Fruit fly (Drosophila melanogaster) whole organism, embryonic: ENCODE data around the gene CG3529.
A peak's percentile ranks its signal among the peaks of the same experiment; 100 is the strongest.

Source experiments
- Atf3 ChIP-seq: fragments of 200-800 bp; sonication (Bioruptor generic); optimal IDR thresholded peaks from 3 replicates; lab custom pipeline; 2016; ENCODE audit warnings: missing biosample characterization, missing genetic modification characterization
- CG10543 ChIP-seq: fragments of 200-800 bp; sonication (Bioruptor generic); optimal IDR thresholded peaks from 3 replicates; lab custom pipeline; 2017; ENCODE audit warnings: missing biosample characterization, mild to moderate bottlenecking, missing genetic modification characterization, moderate library complexity
- CG11398 ChIP-seq: fragments of 200-800 bp; sonication (Bioruptor generic); optimal IDR thresholded peaks from 2 replicates; lab custom pipeline; 2016; ENCODE audit warnings: missing biosample characterization, missing genetic modification characterization
- CG11456 ChIP-seq: fragments of 200-800 bp; sonication (Bioruptor generic); IDR thresholded peaks from 3 replicates; pipeline ENCODE4 v1.3.6; 2022; ENCODE audit warnings: missing biosample characterization, missing genetic modification characterization
- CG13624 ChIP-seq: fragments of 200-800 bp; sonication (Bioruptor generic); optimal IDR thresholded peaks from 2 replicates; lab custom pipeline; 2016; ENCODE audit warnings: missing biosample characterization, missing genetic modification characterization
- CG13894 ChIP-seq: fragments of 200-800 bp; sonication (Bioruptor generic); optimal IDR thresholded peaks from 3 replicates; lab custom pipeline; 2018; ENCODE audit warnings: missing biosample characterization, mild to moderate bottlenecking, missing genetic modification characterization, moderate library complexity
- CG14014 ChIP-seq: fragments of 200-800 bp; sonication (Bioruptor generic); IDR thresholded peaks from 2 replicates; pipeline ENCODE4 v1.3.6; 2022; ENCODE audit warnings: missing biosample characterization, missing genetic modification characterization
- CG14667 ChIP-seq: fragments of 200-800 bp; sonication (Bioruptor generic); IDR thresholded peaks from 2 replicates; pipeline ENCODE4 v1.3.6; 2022; ENCODE audit warnings: missing biosample characterization, missing genetic modification characterization
- CG15479 ChIP-seq: fragments of 200-800 bp; sonication (Bioruptor generic); optimal IDR thresholded peaks from 3 replicates; lab custom pipeline; 2019; ENCODE audit warnings: missing biosample characterization, mild to moderate bottlenecking, missing genetic modification characterization, moderate library complexity
- CG31388 ChIP-seq: fragments of 200-800 bp; sonication (Bioruptor generic); optimal IDR thresholded peaks from 2 replicates; lab custom pipeline; 2016; ENCODE audit warnings: missing biosample characterization, missing genetic modification characterization
- CG33557 ChIP-seq: fragments of 200-800 bp; sonication (Bioruptor generic); optimal IDR thresholded peaks from 2 replicates; lab custom pipeline; 2019; ENCODE audit warnings: missing biosample characterization, mild to moderate bottlenecking, missing genetic modification characterization, moderate library complexity
- CG42726 ChIP-seq: fragments of 200-800 bp; sonication (Bioruptor generic); IDR thresholded peaks from 2 replicates; pipeline ENCODE4 v1.3.6; 2022; ENCODE audit warnings: missing biosample characterization, missing genetic modification characterization; ENCODE audit not compliant: partially characterized antibody
- CG4404 ChIP-seq: fragments of 200-800 bp; sonication (Bioruptor generic); IDR thresholded peaks from 2 replicates; pipeline ENCODE4 v1.3.6; 2022; ENCODE audit warnings: missing biosample characterization, missing genetic modification characterization
- CG7987 ChIP-seq: fragments of 200-800 bp; sonication (Bioruptor generic); optimal IDR thresholded peaks from 2 replicates; lab custom pipeline; 2018; ENCODE audit warnings: missing biosample characterization, mild to moderate bottlenecking, missing genetic modification characterization, moderate library complexity
- CG9609 ChIP-seq: fragments of 200-800 bp; sonication (Bioruptor generic); optimal IDR thresholded peaks from 3 replicates; lab custom pipeline; 2016; ENCODE audit warnings: missing biosample characterization, missing genetic modification characterization
- Chrac-16 ChIP-seq: fragments of 200-800 bp; sonication (Bioruptor generic); optimal IDR thresholded peaks from 3 replicates; lab custom pipeline; 2016; ENCODE audit warnings: missing biosample characterization, missing genetic modification characterization
- Dbx ChIP-seq: fragments of 200-800 bp; sonication (Bioruptor generic); IDR thresholded peaks from 3 replicates; pipeline ENCODE4 v1.3.6; 2022; ENCODE audit warnings: missing biosample characterization, missing genetic modification characterization
- Doc3 ChIP-seq: fragments of 200-800 bp; sonication (Bioruptor generic); IDR thresholded peaks from 3 replicates; pipeline ENCODE4 v1.3.6; 2022; ENCODE audit warnings: missing biosample characterization, missing genetic modification characterization; ENCODE audit not compliant: partially characterized antibody
- Dp ChIP-seq: fragments of 200-800 bp; sonication (Bioruptor generic); optimal IDR thresholded peaks from 2 replicates; lab custom pipeline; 2018; ENCODE audit warnings: missing biosample characterization, mild to moderate bottlenecking, missing genetic modification characterization, moderate library complexity
- E2f2 ChIP-seq: fragments of 200-800 bp; sonication (Bioruptor generic); IDR thresholded peaks from 2 replicates; pipeline ENCODE4 v1.3.6; 2022; ENCODE audit warnings: missing biosample characterization, missing genetic modification characterization
- Ets65A ChIP-seq: fragments of 200-800 bp; sonication (Bioruptor generic); peaks from one replicate; lab custom pipeline; 2016; ENCODE audit warnings: missing biosample characterization, missing genetic modification characterization
- Fer1 ChIP-seq: fragments of 200-800 bp; sonication (Bioruptor generic); optimal IDR thresholded peaks from 2 replicates; lab custom pipeline; 2017; ENCODE audit warnings: missing biosample characterization, mild to moderate bottlenecking, missing genetic modification characterization
- Lhr ChIP-seq: fragments of 200-800 bp; sonication (Bioruptor generic); optimal IDR thresholded peaks from 3 replicates; lab custom pipeline; 2017; ENCODE audit warnings: mild to moderate bottlenecking, missing biosample characterization, missing genetic modification reagents, missing genetic modification characterization
- Lpt ChIP-seq: fragments of >200 bp; optimal IDR thresholded peaks from 2 replicates; lab custom pipeline; 2018; ENCODE audit warnings: missing biosample characterization, missing genetic modification characterization
- MBD-R2 ChIP-seq: fragments of 200-800 bp; sonication (Bioruptor generic); IDR thresholded peaks from 2 replicates; pipeline ENCODE4 v1.3.6; 2022; ENCODE audit warnings: missing biosample characterization, missing genetic modification characterization
- NC2β ChIP-seq: fragments of 200-800 bp; sonication (Bioruptor generic); optimal IDR thresholded peaks from 2 replicates; lab custom pipeline; 2016; ENCODE audit warnings: missing biosample characterization, missing genetic modification characterization
- Oaz ChIP-seq: fragments of 200-800 bp; sonication (Bioruptor generic); IDR thresholded peaks from 2 replicates; pipeline ENCODE4 v1.3.6; 2022; ENCODE audit warnings: missing biosample characterization, missing genetic modification characterization
- Taf1 ChIP-seq: fragments of 200-800 bp; sonication (Bioruptor generic); IDR thresholded peaks from 2 replicates; pipeline ENCODE4 v1.3.6; 2022; ENCODE audit warnings: missing biosample characterization, missing genetic modification characterization
- Tbp ChIP-seq: fragments of >200 bp; optimal IDR thresholded peaks from 2 replicates; lab custom pipeline; 2018; ENCODE audit warnings: missing biosample characterization, missing genetic modification characterization
- ab ChIP-seq: fragments of 200-800 bp; sonication (Bioruptor generic); optimal IDR thresholded peaks from 2 replicates; lab custom pipeline; 2016; ENCODE audit warnings: missing biosample characterization, missing genetic modification characterization
- ac ChIP-seq: fragments of 200-800 bp; sonication (Bioruptor generic); optimal IDR thresholded peaks from 3 replicates; lab custom pipeline; 2017; ENCODE audit warnings: missing biosample characterization, mild to moderate bottlenecking, missing genetic modification characterization
- amos ChIP-seq: fragments of 200-800 bp; sonication (Bioruptor generic); IDR thresholded peaks from 2 replicates; pipeline ENCODE4 v1.3.6; 2022; ENCODE audit warnings: missing biosample characterization, missing genetic modification characterization; ENCODE audit not compliant: partially characterized antibody
- ash1 ChIP-seq: fragments of 200-800 bp; sonication (Bioruptor generic); optimal IDR thresholded peaks from 2 replicates; lab custom pipeline; 2018; ENCODE audit warnings: missing biosample characterization, mild to moderate bottlenecking, missing genetic modification characterization
- cwo ChIP-seq: fragments of 200-800 bp; sonication (Bioruptor generic); optimal IDR thresholded peaks from 3 replicates; lab custom pipeline; 2017; ENCODE audit warnings: missing biosample characterization, missing genetic modification characterization, mild to moderate bottlenecking, moderate library complexity, missing genetic modification reagents
- dmrt11E ChIP-seq: fragments of 200-800 bp; sonication (Bioruptor generic); optimal IDR thresholded peaks from 3 replicates; lab custom pipeline; 2018; ENCODE audit warnings: missing biosample characterization, mild to moderate bottlenecking, missing genetic modification characterization, moderate library complexity
- dpn ChIP-seq, 2 experiments: fragments of 200-800 bp; sonication (Bioruptor generic); optimal IDR thresholded peaks; 3 replicates each; lab custom pipeline; 2016; ENCODE audit warnings: missing biosample characterization in 2 of 2, missing genetic modification characterization in 2 of 2
- fd102C ChIP-seq: fragments of 200-800 bp; sonication (Bioruptor generic); optimal IDR thresholded peaks from 2 replicates; lab custom pipeline; 2018; ENCODE audit warnings: missing biosample characterization, mild to moderate bottlenecking, missing genetic modification characterization, moderate library complexity
- fd96Cb ChIP-seq: fragments of 200-800 bp; sonication (Bioruptor generic); optimal IDR thresholded peaks from 2 replicates; lab custom pipeline; 2018; ENCODE audit warnings: missing biosample characterization, mild to moderate bottlenecking, missing genetic modification characterization, moderate library complexity
- gem ChIP-seq: fragments of 200-800 bp; sonication (Bioruptor generic); optimal IDR thresholded peaks from 2 replicates; lab custom pipeline; 2019; ENCODE audit warnings: missing biosample characterization, mild to moderate bottlenecking, missing genetic modification characterization, moderate library complexity
- mam ChIP-seq: fragments of 200-800 bp; sonication (Bioruptor generic); optimal IDR thresholded peaks from 3 replicates; lab custom pipeline; 2016; ENCODE audit warnings: missing biosample characterization, missing genetic modification characterization
- nau ChIP-seq: fragments of 200-800 bp; sonication (Bioruptor generic); optimal IDR thresholded peaks from 3 replicates; lab custom pipeline; 2017; ENCODE audit warnings: missing biosample characterization, mild to moderate bottlenecking, missing genetic modification characterization, missing genetic modification reagents
- onecut ChIP-seq: fragments of 200-800 bp; sonication (Bioruptor generic); IDR thresholded peaks from 2 replicates; pipeline ENCODE4 v1.3.6; 2022; ENCODE audit warnings: missing biosample characterization, missing genetic modification characterization
- org-1 ChIP-seq: fragments of 200-800 bp; sonication (Bioruptor generic); optimal IDR thresholded peaks from 2 replicates; lab custom pipeline; 2017; ENCODE audit warnings: missing biosample characterization, missing genetic modification characterization
- p53 ChIP-seq: fragments of 200-800 bp; sonication (Bioruptor generic); optimal IDR thresholded peaks from 2 replicates; lab custom pipeline; 2016; ENCODE audit warnings: missing biosample characterization, missing genetic modification characterization
- pb ChIP-seq: fragments of 200-800 bp; sonication (Bioruptor generic); optimal IDR thresholded peaks from 3 replicates; lab custom pipeline; 2016; ENCODE audit warnings: missing biosample characterization, missing genetic modification characterization
- sens ChIP-seq: fragments of 200-800 bp; sonication (Bioruptor generic); peaks from one replicate; lab custom pipeline; 2016; ENCODE audit warnings: missing biosample characterization, missing genetic modification characterization
- sna ChIP-seq: fragments of 200-800 bp; sonication (Bioruptor generic); IDR thresholded peaks from 2 replicates; pipeline ENCODE4 v1.3.6; 2022; ENCODE audit warnings: missing biosample characterization, missing genetic modification characterization; ENCODE audit not compliant: partially characterized antibody
- sug ChIP-seq: fragments of 200-800 bp; optimal IDR thresholded peaks from 2 replicates; lab custom pipeline; 2019; ENCODE audit warnings: missing biosample characterization, mild to moderate bottlenecking, missing genetic modification characterization, moderate library complexity
- toy ChIP-seq: fragments of 200-800 bp; sonication (Bioruptor generic); IDR thresholded peaks from 2 replicates; pipeline ENCODE4 v1.3.6; 2022; ENCODE audit warnings: missing biosample characterization, missing genetic modification characterization
- unc-4 ChIP-seq: fragments of 200-800 bp; sonication (Bioruptor generic); IDR thresholded peaks from 2 replicates; pipeline ENCODE4 v1.3.6; 2022; ENCODE audit warnings: missing biosample characterization, missing genetic modification characterization; ENCODE audit not compliant: partially characterized antibody
- zen2 ChIP-seq: fragments of 200-800 bp; sonication (Bioruptor generic); IDR thresholded peaks from 3 replicates; pipeline ENCODE4 v1.3.6; 2022; ENCODE audit warnings: missing biosample characterization, missing genetic modification characterization; ENCODE audit not compliant: partially characterized antibody

The CG3529 gene

dm6 chr3L:9476829-9477228 is 30.2 kb downstream of the CG3529 start, which contains the start of the genes Uch-L5 and Jarid2 (continued):
- TF ChIP-seq sna (GFP tag; lab: Robert Waterston, UW) (no peak), sens (GFP tag; lab: Kevin White, UChicago) (peak; percentile 88), E2f2 (GFP tag; lab: Robert Waterston, UW) (peak; percentile 60), CG4404 (no peak), Doc3 (no peak; the same call in 2 of the 3 replicates), NC2β (GFP tag; lab: Kevin White, UChicago) (peak; percentile 77), mam (GFP tag; lab: Kevin White, UChicago) (peak; percentile 76), CG14014 (GFP tag; lab: Robert Waterston, UW) (no peak), CG33557 (GFP tag; lab: Kevin White, UChicago) (peak; percentile 7), sug (tag; lab: Kevin White, UChicago) (peak; percentile 46), Taf1 (no peak), CG14667 (no peak), ash1 (GFP tag; lab: Kevin White, UChicago) (peak; percentile 46), Ets65A (peak; percentile 95), Lhr (GFP tag; lab: Kevin White, UChicago) (peak; percentile 60), Oaz (no peak), CG7987 (GFP tag; lab: Kevin White, UChicago) (peak; percentile 72), amos (GFP tag; lab: Robert Waterston, UW) (peak; percentile 50), toy (GFP tag; lab: Robert Waterston, UW) (no peak), Lpt (GFP tag; lab: Kevin White, UChicago) (no peak), onecut (GFP tag; lab: Robert Waterston, UW) (peak; percentile 31), Tbp (GFP tag; lab: Kevin White, UChicago) (no peak), ac (GFP tag; lab: Kevin White, UChicago) (no peak), fd96Cb (tag; lab: Kevin White, UChicago) (no peak), CG42726 (GFP tag; lab: Robert Waterston, UW) (peak; percentile 67), p53 (GFP tag; lab: Kevin White, UChicago) (peak; percentile 55), pb (GFP tag; lab: Kevin White, UChicago) (no peak), gem (no peak), Dp (peak; percentile 62), cwo (GFP tag; lab: Kevin White, UChicago) (no peak), MBD-R2 (GFP tag; lab: Robert Waterston, UW) (peak; percentile 95), dmrt11E (tag; lab: Kevin White, UChicago) (no peak), CG11398 (peak; percentile 63), CG13894 (tag; lab: Kevin White, UChicago) (no peak), ab (GFP tag; lab: Kevin White, UChicago) (no peak), CG11456 (GFP tag; lab: Robert Waterston, UW) (peak; percentile 70; the same call in 2 of the 3 replicates), zen2 (GFP tag; lab: Robert Waterston, UW) (no peak), CG10543 (GFP tag; lab: Kevin White, UChicago) (peak; percentile 44), CG31388 (GFP tag; lab: Kevin White, UChicago) (no peak), CG9609 (peak; percentile 25), Fer1 (peak; percentile 44), dpn (GFP tag; optimal IDR thresholded peaks at IDR 0.05; lab: Kevin White, UChicago) (peak; percentile 33 to 57), Atf3 (peak; percentile 21), nau (GFP tag; lab: Kevin White, UChicago) (no peak), CG13624 (GFP tag; lab: Kevin White, UChicago) (peak; percentile 65), CG15479 (GFP tag; lab: Kevin White, UChicago) (peak; percentile 20), Dbx (GFP tag; lab: Robert Waterston, UW) (0 out of 3 replicates have a peak, but pooled peaks have one; percentile 17), org-1 (no peak), unc-4 (GFP tag; lab: Robert Waterston, UW) (0 out of 2 replicates have a peak, but pooled peaks have one; percentile 17), fd102C (GFP tag; lab: Kevin White, UChicago) (no peak), Chrac-16 (peak; percentile 32)
